Fruit fly (Drosophila melanogaster): ENCODE measurements around the gene CG10232.

Gene CG10232

dm6 chr3R:23721525-23721924 is at the start of gene CG10232:
Gene CG10232 (minus strand): TSS chr3R:23721625.
- no peak for TF ChIP-seq CG5204 (GFP tag; optimal IDR thresholded peaks at IDR 0.05)
- TF ChIP-seq cnc (optimal IDR thresholded peaks at IDR 0.05), result no peak
- no peak for TF ChIP-seq kay (GFP tag; ENCODE audit: borderline replicate concordance)
- TF ChIP-seq tj (GFP tag; optimal IDR thresholded peaks at IDR 0.05), result no peak
- TF ChIP-seq toe (GFP tag; optimal IDR thresholded peaks at IDR 0.05), result no peak
- TF ChIP-seq pad (GFP tag; optimal IDR thresholded peaks at IDR 0.05), result no peak
- TF ChIP-seq cic (GFP tag; optimal IDR thresholded peaks at IDR 0.05), result no peak

- TF ChIP-seq CG7101 (tag; optimal IDR thresholded peaks at IDR 0.05) (peak; percentile 81), CG14711 (tag; optimal IDR thresholded peaks at IDR 0.05) (peak; percentile 78), tj (GFP tag; optimal IDR thresholded peaks at IDR 0.05) (peak; percentile 10), CG12768 (GFP tag; optimal IDR thresholded peaks at IDR 0.05) (peak; percentile 72), CG11617 (GFP tag; optimal IDR thresholded peaks at IDR 0.05) (peak; percentile 74), CG1620 (GFP tag; optimal IDR thresholded peaks at IDR 0.05) (peak; percentile 70), toe (GFP tag; optimal IDR thresholded peaks at IDR 0.05) (no peak), ovo (GFP tag; optimal IDR thresholded peaks at IDR 0.05) (peak; percentile 45), cic (GFP tag; optimal IDR thresholded peaks at IDR 0.05) (peak; percentile 39), Mnt (GFP tag; optimal IDR thresholded peaks at IDR 0.05) (peak; percentile 94), Crg-1 (GFP tag; optimal IDR thresholded peaks at IDR 0.05) (peak; percentile 82), pad (GFP tag; optimal IDR thresholded peaks at IDR 0.05) (peak; percentile 68), Hr96 (GFP tag; optimal IDR thresholded peaks at IDR 0.05) (peak; percentile 65), CG33017 (tag; optimal IDR thresholded peaks at IDR 0.05) (peak; percentile 72), CG5204 (GFP tag; optimal IDR thresholded peaks at IDR 0.05) (no peak), CG7045 (GFP tag; optimal IDR thresholded peaks at IDR 0.05) (peak; percentile 64), Clk (GFP tag; optimal IDR thresholded peaks at IDR 0.05) (peak; percentile 38), kay (GFP tag; ENCODE audit: borderline replicate concordance) (no peak), bab1 (GFP tag; optimal IDR thresholded peaks at IDR 0.05) (peak; percentile 82), cnc (optimal IDR thresholded peaks at IDR 0.05) (no peak)
Observed at dm6 chr3R:23767417-23767853, 46.0 kb upstream of the CG10232 start, which contains the start of the genes CG10214 and CG10375. Gene CG10214 (minus strand): TSS chr3R:23767488. Gene CG10375 (plus strand): TSS chr3R:23767712.

- peak; percentile 0 for TF ChIP-seq Mnt (GFP tag; optimal IDR thresholded peaks at IDR 0.05)
- no peak for TF ChIP-seq bab1 (GFP tag; optimal IDR thresholded peaks at IDR 0.05)
- TF ChIP-seq CG7045 (GFP tag; optimal IDR thresholded peaks at IDR 0.05), result no peak
- peak; percentile 5 for TF ChIP-seq tj (GFP tag; optimal IDR thresholded peaks at IDR 0.05)
- peak; percentile 69 for TF ChIP-seq cic (GFP tag; optimal IDR thresholded peaks at IDR 0.05)
- peak; percentile 63 for TF ChIP-seq CG12768 (GFP tag; optimal IDR thresholded peaks at IDR 0.05)
- no peak for TF ChIP-seq cnc (optimal IDR thresholded peaks at IDR 0.05)
- peak; percentile 15 for TF ChIP-seq CG7101 (tag; optimal IDR thresholded peaks at IDR 0.05)
- TF ChIP-seq CG14711 (tag; optimal IDR thresholded peaks at IDR 0.05), result peak; percentile 47
- TF ChIP-seq pad (GFP tag; optimal IDR thresholded peaks at IDR 0.05), result no peak
- peak; percentile 31 for TF ChIP-seq CG33017 (tag; optimal IDR thresholded peaks at IDR 0.05)
Observed at dm6 chr3R:23763622-23764273, 42.3 kb upstream of the CG10232 start, which contains the start of gene Lsd-1. Gene Lsd-1 (plus strand): TSS chr3R:23763857.

- no peak for TF ChIP-seq ovo (GFP tag; optimal IDR thresholded peaks at IDR 0.05)
- peak; percentile 34 for TF ChIP-seq pad (GFP tag; optimal IDR thresholded peaks at IDR 0.05)
- TF ChIP-seq Crg-1 (GFP tag; optimal IDR thresholded peaks at IDR 0.05), result peak; percentile 43
- TF ChIP-seq Mnt (GFP tag; optimal IDR thresholded peaks at IDR 0.05), result peak; percentile 3
- peak; percentile 19 for TF ChIP-seq bab1 (GFP tag; optimal IDR thresholded peaks at IDR 0.05)
- no peak for TF ChIP-seq CG14711 (tag; optimal IDR thresholded peaks at IDR 0.05)
- no peak for TF ChIP-seq CG11617 (GFP tag; optimal IDR thresholded peaks at IDR 0.05)
- peak; percentile 76 for TF ChIP-seq kay (GFP tag; ENCODE audit: borderline replicate concordance)
- peak; percentile 68 for TF ChIP-seq CG1620 (GFP tag; optimal IDR thresholded peaks at IDR 0.05)
Observed at dm6 chr3R:23763015-23763414, 41.6 kb upstream of the CG10232 start, which contains the start of gene udt. Gene udt (minus strand): TSS chr3R:23763263.

- TF ChIP-seq Hr96 (GFP tag; optimal IDR thresholded peaks at IDR 0.05) (no peak), CG12768 (GFP tag; optimal IDR thresholded peaks at IDR 0.05) (peak; percentile 64), toe (GFP tag; optimal IDR thresholded peaks at IDR 0.05) (peak; percentile 9), CG7101 (tag; optimal IDR thresholded peaks at IDR 0.05) (peak; percentile 57), kay (GFP tag; ENCODE audit: borderline replicate concordance) (peak; percentile 93), Crg-1 (GFP tag; optimal IDR thresholded peaks at IDR 0.05) (peak; percentile 40), Mnt (GFP tag; optimal IDR thresholded peaks at IDR 0.05) (peak; percentile 48), Clk (GFP tag; optimal IDR thresholded peaks at IDR 0.05) (no peak), cic (GFP tag; optimal IDR thresholded peaks at IDR 0.05) (peak; percentile 24), cnc (optimal IDR thresholded peaks at IDR 0.05) (no peak), CG14711 (tag; optimal IDR thresholded peaks at IDR 0.05) (peak; percentile 55), ovo (GFP tag; optimal IDR thresholded peaks at IDR 0.05) (peak; percentile 0), CG7045 (GFP tag; optimal IDR thresholded peaks at IDR 0.05) (no peak), pad (GFP tag; optimal IDR thresholded peaks at IDR 0.05) (peak; percentile 47), tj (GFP tag; optimal IDR thresholded peaks at IDR 0.05) (no peak), bab1 (GFP tag; optimal IDR thresholded peaks at IDR 0.05) (peak; percentile 70), CG11617 (GFP tag; optimal IDR thresholded peaks at IDR 0.05) (peak; percentile 37), CG1620 (GFP tag; optimal IDR thresholded peaks at IDR 0.05) (peak; percentile 60), CG5204 (GFP tag; optimal IDR thresholded peaks at IDR 0.05) (no peak), CG33017 (tag; optimal IDR thresholded peaks at IDR 0.05) (peak; percentile 46)
Observed at dm6 chr3R:23760219-23761018, 39.0 kb upstream of the CG10232 start, which contains the start of gene SdhD. Gene SdhD (minus strand): TSS chr3R:23760600.

All from whole organism, adult.